Worm (Caenorhabditis elegans): ENCODE data around the gene W01D2.3.

W01D2.3 gene

DNA sequence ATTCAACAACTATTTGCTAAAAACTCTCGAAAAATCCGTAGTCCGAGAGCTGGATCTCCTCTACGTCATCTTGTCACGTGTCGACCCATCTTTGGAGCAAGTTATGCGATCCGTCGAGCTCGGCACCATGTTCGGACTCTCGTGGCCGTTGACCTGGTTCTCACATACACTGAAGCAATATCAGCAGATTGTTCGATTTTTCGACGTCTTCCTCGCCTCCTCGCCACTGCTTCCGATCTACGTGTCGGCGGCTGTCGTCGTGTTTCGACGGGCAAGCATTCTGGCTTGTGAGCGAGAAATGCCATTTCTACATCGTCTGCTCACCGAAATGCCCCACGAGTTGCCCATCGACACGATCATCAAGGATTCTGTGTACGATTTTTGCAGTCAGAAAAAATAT lies 4.7 kb downstream of the W01D2.3 start:
- no peak for TF ChIP-seq lin-39 (tag; optimal IDR thresholded peaks at IDR 0.05)
- TF ChIP-seq dpl-1 (GFP tag; optimal IDR thresholded peaks at IDR 0.05), result no peak
- TF ChIP-seq ceh-82 (tag; optimal IDR thresholded peaks at IDR 0.05), result no peak
- TF ChIP-seq fkh-10 (GFP tag; optimal IDR thresholded peaks at IDR 0.05), result no peak
- no peak for TF ChIP-seq swsn-7 (tag; optimal IDR thresholded peaks at IDR 0.05)
- no peak for TF ChIP-seq jun-1 (tag; optimal IDR thresholded peaks at IDR 0.05)
- no peak for TF ChIP-seq xbp-1 (tag; optimal IDR thresholded peaks at IDR 0.05)
- no peak for TF ChIP-seq F16B12.6 (tag; optimal IDR thresholded peaks at IDR 0.05)
- no peak for TF ChIP-seq aha-1 (tag; optimal IDR thresholded peaks at IDR 0.05)
- no peak for TF ChIP-seq nhr-28 (tag; optimal IDR thresholded peaks at IDR 0.05)
- TF ChIP-seq C34B4.2 (tag; optimal IDR thresholded peaks at IDR 0.05), result no peak
- no peak for TF ChIP-seq ceh-88 (GFP tag; IDR thresholded peaks at IDR 0.05)
- TF ChIP-seq ceh-90 (tag; optimal IDR thresholded peaks at IDR 0.05), result no peak
- TF ChIP-seq alr-1 (tag; optimal IDR thresholded peaks at IDR 0.05; ENCODE audit: borderline replicate concordance), result no peak

DNA sequence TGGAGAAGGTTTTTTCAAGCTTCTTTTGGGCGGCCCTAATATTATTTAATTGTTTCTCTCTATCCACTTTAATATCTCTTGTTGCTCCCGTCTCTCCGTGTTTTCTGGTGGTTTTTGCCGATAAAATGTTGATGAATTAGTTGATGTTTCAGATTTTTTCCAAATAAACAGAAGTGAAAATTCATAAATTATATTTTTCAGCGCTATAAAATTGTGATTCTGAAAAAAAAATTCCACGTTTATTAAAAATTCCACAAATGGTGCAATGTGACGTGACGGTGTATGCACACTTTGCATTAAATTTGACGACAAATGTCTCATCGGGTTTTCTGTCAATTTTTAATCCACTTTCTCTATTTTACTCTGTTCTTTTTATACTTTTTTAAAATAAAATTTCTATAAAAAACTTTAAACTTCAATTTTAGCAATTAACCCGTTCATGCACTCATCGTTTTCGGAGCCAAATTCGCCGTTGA lies 6.0 kb downstream of the W01D2.3 start, which contains the start of gene tbc-20:
Gene tbc-20, plus strand, starts transcription at position 426 of the 476 bp plus-strand sequence.
- TF ChIP-seq efl-3 (GFP tag; optimal IDR thresholded peaks at IDR 0.05) (no peak), ceh-8 (GFP tag; optimal IDR thresholded peaks at IDR 0.05) (no peak), hlh-17 (GFP tag; optimal IDR thresholded peaks at IDR 0.05; ENCODE audit: borderline replicate concordance) (no peak), nhr-77 (tag; optimal IDR thresholded peaks at IDR 0.05) (peak; percentile 14), nhr-20 (tag; optimal IDR thresholded peaks at IDR 0.05) (peak; percentile 10), unc-30 (tag; optimal IDR thresholded peaks at IDR 0.05) (no peak), grh-1 (GFP tag; IDR thresholded peaks at IDR 0.05) (no peak), unc-86 (tag; optimal IDR thresholded peaks at IDR 0.05) (no peak), nhr-76 (tag; optimal IDR thresholded peaks at IDR 0.05) (no peak), elt-2 (tag; optimal IDR thresholded peaks at IDR 0.05) (no peak), lin-39 (tag; optimal IDR thresholded peaks at IDR 0.05) (no peak), egl-27 (tag; optimal IDR thresholded peaks at IDR 0.05) (no peak), nhr-85 (tag) (no peak), nhr-47 (tag; optimal IDR thresholded peaks at IDR 0.05) (peak; percentile 18), nhr-84 (tag; optimal IDR thresholded peaks at IDR 0.05) (no peak), fkh-4 (tag; optimal IDR thresholded peaks at IDR 0.05; ENCODE audit: borderline replicate concordance) (no peak), nhr-237 (tag; optimal IDR thresholded peaks at IDR 0.05) (no peak), dsc-1 (tag; optimal IDR thresholded peaks at IDR 0.05) (peak; percentile 4), nhr-71 (tag; optimal IDR thresholded peaks at IDR 0.05) (peak; percentile 44), pax-3 (tag; optimal IDR thresholded peaks at IDR 0.05) (no peak), C04F5.9 (tag; optimal IDR thresholded peaks at IDR 0.05) (no peak), nhr-11 (tag; optimal IDR thresholded peaks at IDR 0.05) (no peak), tbx-2 (tag; optimal IDR thresholded peaks at IDR 0.05) (no peak), nhr-12 (tag; optimal IDR thresholded peaks at IDR 0.05) (no peak), tlp-1 (tag; optimal IDR thresholded peaks at IDR 0.05) (no peak), pqm-1 (tag; optimal IDR thresholded peaks at IDR 0.05) (no peak), swsn-7 (tag; optimal IDR thresholded peaks at IDR 0.05) (no peak), ceh-88 (GFP tag; IDR thresholded peaks at IDR 0.05) (no peak), unc-98 (GFP tag; IDR thresholded peaks at IDR 0.05) (no peak), ceh-82 (tag; optimal IDR thresholded peaks at IDR 0.05) (peak in 1 of 3 experiments; percentile 5), nhr-90 (tag; optimal IDR thresholded peaks at IDR 0.05; ENCODE audit: poor library complexity) (no peak), lin-14 (GFP tag; optimal IDR thresholded peaks at IDR 0.05) (no peak), blmp-1 (tag; optimal IDR thresholded peaks at IDR 0.05) (peak; percentile 14), ceh-90 (tag; optimal IDR thresholded peaks at IDR 0.05) (peak; percentile 13), mef-2 (tag; optimal IDR thresholded peaks at IDR 0.05) (no peak), sox-4 (tag; optimal IDR thresholded peaks at IDR 0.05) (no peak), unc-62 (GFP tag; optimal IDR thresholded peaks at IDR 0.05) (no peak), efl-1 (optimal IDR thresholded peaks at IDR 0.05) (peak; percentile 20 to 57), efl-1 (GFP tag; optimal IDR thresholded peaks at IDR 0.05 in 1 of 2) (peak; percentile 62 to 95), zip-4 (GFP tag; optimal IDR thresholded peaks at IDR 0.05) (no peak), mep-1 (tag; optimal IDR thresholded peaks at IDR 0.05) (peak; percentile 56), sup-37 (GFP tag; optimal IDR thresholded peaks at IDR 0.05) (no peak), lin-35 (GFP tag; optimal IDR thresholded peaks at IDR 0.05) (peak; percentile 11 to 53)

All from whole organism, L1 larva.